Fruit fly (Drosophila melanogaster) whole organism, prepupa: Measurements from ENCODE around the gene CG10510.

Source experiments
- Blimp-1 ChIP-seq: fragments of 200-800 bp; sonication (Bioruptor generic); optimal IDR thresholded peaks from 3 replicates; lab custom pipeline; 2017; ENCODE audit warnings: missing biosample characterization, missing genetic modification characterization, mild to moderate bottlenecking, moderate library complexity, missing genetic modification reagents
- CG10631 ChIP-seq: fragments of 200-800 bp; sonication (Bioruptor generic); optimal IDR thresholded peaks from 2 replicates; lab custom pipeline; 2016; ENCODE audit warnings: missing biosample characterization, missing genetic modification characterization
- CG10669 ChIP-seq: fragments of 200-800 bp; sonication (Bioruptor generic); optimal IDR thresholded peaks from 3 replicates; lab custom pipeline; 2018; ENCODE audit warnings: missing biosample characterization, mild to moderate bottlenecking, missing genetic modification characterization, moderate library complexity
- CG11294 ChIP-seq: fragments of 200-800 bp; sonication (Bioruptor generic); IDR thresholded peaks from 2 replicates; pipeline ENCODE4 v1.3.6; 2022; ENCODE audit warnings: missing biosample characterization, missing genetic modification characterization
- CG11762 ChIP-seq: fragments of 200-800 bp; sonication (Bioruptor generic); optimal IDR thresholded peaks from 3 replicates; lab custom pipeline; 2016; ENCODE audit warnings: missing biosample characterization, missing genetic modification characterization; ENCODE audit not compliant: insufficient read depth
- CG15336 ChIP-seq: fragments of 200-800 bp; sonication (Bioruptor generic); IDR thresholded peaks from 2 replicates; pipeline ENCODE4 v1.3.6; 2022; ENCODE audit warnings: missing biosample characterization, missing genetic modification characterization
- CG1621 ChIP-seq: fragments of 200-800 bp; sonication (Bioruptor generic); optimal IDR thresholded peaks from 3 replicates; lab custom pipeline; 2018; ENCODE audit warnings: missing biosample characterization, mild to moderate bottlenecking, missing genetic modification characterization
- CG16779 ChIP-seq: fragments of 200-800 bp; sonication (Bioruptor generic); optimal IDR thresholded peaks from 3 replicates; lab custom pipeline; 2017; ENCODE audit warnings: missing biosample characterization, mild to moderate bottlenecking, missing genetic modification characterization
- CG3032 ChIP-seq: fragments of 200-800 bp; optimal IDR thresholded peaks from 2 replicates; lab custom pipeline; 2019; ENCODE audit warnings: missing biosample characterization, mild to moderate bottlenecking, missing genetic modification characterization, moderate library complexity
- CG31627 ChIP-seq: fragments of 200-800 bp; sonication (Bioruptor generic); optimal IDR thresholded peaks from 3 replicates; lab custom pipeline; 2016; ENCODE audit warnings: missing biosample characterization, missing genetic modification characterization
- CG32006 ChIP-seq: fragments of 200-800 bp; sonication (Bioruptor generic); optimal IDR thresholded peaks from 3 replicates; lab custom pipeline; 2017; ENCODE audit warnings: missing biosample characterization, mild to moderate bottlenecking, missing genetic modification characterization
- CG4318 ChIP-seq: fragments of 200-800 bp; sonication (Bioruptor generic); optimal IDR thresholded peaks from 3 replicates; lab custom pipeline; 2017; ENCODE audit warnings: missing biosample characterization, mild to moderate bottlenecking, missing genetic modification characterization
- CG6163 ChIP-seq: fragments of 200-800 bp; sonication (Bioruptor generic); IDR thresholded peaks from 3 replicates; pipeline ENCODE4 v1.3.6; 2022; ENCODE audit warnings: missing biosample characterization, missing genetic modification characterization
- CG6276 ChIP-seq: fragments of 200-800 bp; sonication (Bioruptor generic); optimal IDR thresholded peaks from 2 replicates; lab custom pipeline; 2017; ENCODE audit warnings: missing biosample characterization, mild to moderate bottlenecking, missing genetic modification characterization
- CG6792 ChIP-seq: fragments of 200-800 bp; sonication (Bioruptor generic); optimal IDR thresholded peaks from 3 replicates; lab custom pipeline; 2016; ENCODE audit warnings: missing biosample characterization, missing genetic modification characterization
- CG6854 ChIP-seq: fragments of 200-800 bp; sonication (Bioruptor generic); optimal IDR thresholded peaks from 2 replicates; lab custom pipeline; 2017; ENCODE audit warnings: missing biosample characterization, mild to moderate bottlenecking, missing genetic modification characterization
- CG7368 ChIP-seq: fragments of 200-800 bp; sonication (Bioruptor generic); optimal IDR thresholded peaks from 3 replicates; lab custom pipeline; 2016; ENCODE audit warnings: missing biosample characterization, missing genetic modification characterization
- CG8119 ChIP-seq: fragments of 200-800 bp; sonication (Bioruptor generic); IDR thresholded peaks from 3 replicates; pipeline ENCODE4 v1.3.6; 2022; ENCODE audit warnings: missing biosample characterization, missing genetic modification characterization
- CG8319 ChIP-seq: fragments of 200-800 bp; sonication (Bioruptor generic); optimal IDR thresholded peaks from 3 replicates; lab custom pipeline; 2016; ENCODE audit warnings: missing biosample characterization, missing genetic modification characterization
- CG8632 ChIP-seq: fragments of 200-800 bp; sonication (Bioruptor generic); optimal IDR thresholded peaks from 3 replicates; lab custom pipeline; 2016; ENCODE audit warnings: missing biosample characterization, missing genetic modification characterization
- Eip75B ChIP-seq: fragments of 200-800 bp; sonication (Bioruptor generic); optimal IDR thresholded peaks from 3 replicates; lab custom pipeline; 2016; ENCODE audit warnings: missing biosample characterization, missing genetic modification characterization
- Eip78C ChIP-seq: fragments of 200-800 bp; sonication (Bioruptor generic); peaks from one replicate; lab custom pipeline; 2016; ENCODE audit warnings: missing biosample characterization, missing genetic modification characterization
- Eip93F ChIP-seq: fragments of 200-800 bp; sonication (Bioruptor generic); optimal IDR thresholded peaks from 2 replicates; lab custom pipeline; 2016; ENCODE audit warnings: missing biosample characterization, mild to moderate bottlenecking, missing genetic modification characterization
- Ets21C ChIP-seq: fragments of 200-800 bp; sonication (Bioruptor generic); optimal IDR thresholded peaks from 3 replicates; lab custom pipeline; 2016; ENCODE audit warnings: missing biosample characterization, missing genetic modification characterization
- Ets96B ChIP-seq: fragments of 200-800 bp; optimal IDR thresholded peaks from 2 replicates; lab custom pipeline; 2019; ENCODE audit warnings: missing biosample characterization, mild to moderate bottlenecking, missing genetic modification characterization, moderate library complexity
- Gug ChIP-seq: fragments of 200-800 bp; sonication (Bioruptor generic); IDR thresholded peaks from 2 replicates; pipeline ENCODE4 v1.3.6; 2022; ENCODE audit warnings: missing biosample characterization, missing genetic modification characterization
- Hr38 ChIP-seq: sonication (Bioruptor generic); optimal IDR thresholded peaks from 2 replicates; lab custom pipeline; 2016; ENCODE audit warnings: missing biosample characterization, missing genetic modification characterization
- Hr39 ChIP-seq: fragments of 200-800 bp; sonication (Bioruptor generic); optimal IDR thresholded peaks from 2 replicates; lab custom pipeline; 2016; ENCODE audit warnings: missing biosample characterization, missing genetic modification characterization
- Hr4 ChIP-seq: fragments of 200-800 bp; sonication (Bioruptor generic); optimal IDR thresholded peaks from 3 replicates; lab custom pipeline; 2016; ENCODE audit warnings: missing biosample characterization, missing genetic modification characterization
- Lpt ChIP-seq: fragments of 200-800 bp; sonication (Bioruptor generic); optimal IDR thresholded peaks from 3 replicates; lab custom pipeline; 2016; ENCODE audit warnings: missing biosample characterization, missing genetic modification characterization
- Met ChIP-seq: fragments of 200-800 bp; sonication (Bioruptor generic); optimal IDR thresholded peaks from 3 replicates; lab custom pipeline; 2016; ENCODE audit warnings: missing biosample characterization, missing genetic modification characterization
- OdsH ChIP-seq: fragments of 200-800 bp; sonication (Bioruptor generic); optimal IDR thresholded peaks from 3 replicates; lab custom pipeline; 2016; ENCODE audit warnings: missing biosample characterization, missing genetic modification characterization
- Smox ChIP-seq: fragments of 200-800 bp; sonication (Bioruptor generic); optimal IDR thresholded peaks from 3 replicates; lab custom pipeline; 2016; ENCODE audit warnings: missing biosample characterization, missing genetic modification characterization
- Sox102F ChIP-seq: fragments of 200-800 bp; sonication (Bioruptor generic); optimal IDR thresholded peaks from 2 replicates; lab custom pipeline; 2016; ENCODE audit warnings: missing biosample characterization, mild to moderate bottlenecking, missing genetic modification characterization
- Sox14 ChIP-seq: fragments of 200-800 bp; sonication (Bioruptor generic); optimal IDR thresholded peaks from 3 replicates; lab custom pipeline; 2016; ENCODE audit warnings: missing biosample characterization, missing genetic modification characterization
- achi ChIP-seq: fragments of 200-800 bp; sonication (Bioruptor generic); optimal IDR thresholded peaks from 3 replicates; lab custom pipeline; 2016; ENCODE audit warnings: missing biosample characterization, missing genetic modification characterization
- acj6 ChIP-seq: fragments of 200-800 bp; sonication (Bioruptor generic); optimal IDR thresholded peaks from 3 replicates; lab custom pipeline; 2016; ENCODE audit warnings: missing biosample characterization, missing genetic modification characterization
- cyc ChIP-seq: fragments of 200-800 bp; sonication (Bioruptor generic); optimal IDR thresholded peaks from 3 replicates; lab custom pipeline; 2016; ENCODE audit warnings: missing biosample characterization, missing genetic modification characterization
- dac ChIP-seq: fragments of 200-800 bp; sonication (Bioruptor generic); optimal IDR thresholded peaks from 2 replicates; lab custom pipeline; 2017; ENCODE audit warnings: missing biosample characterization, mild to moderate bottlenecking, missing genetic modification characterization
- dsx ChIP-seq: fragments of 200-800 bp; optimal IDR thresholded peaks from 3 replicates; lab custom pipeline; 2019; ENCODE audit warnings: missing biosample characterization, mild to moderate bottlenecking, missing genetic modification characterization, moderate library complexity; ENCODE audit not compliant: poor library complexity, severe bottlenecking
- eg ChIP-seq: fragments of 200-800 bp; sonication (Bioruptor generic); IDR thresholded peaks from 3 replicates; pipeline ENCODE4 v1.3.6; 2022; ENCODE audit warnings: missing biosample characterization, missing genetic modification characterization
- fd59A ChIP-seq: fragments of 200-800 bp; sonication (Bioruptor generic); optimal IDR thresholded peaks from 2 replicates; lab custom pipeline; 2017; ENCODE audit warnings: missing biosample characterization, mild to moderate bottlenecking, missing genetic modification characterization, missing genetic modification reagents
- fd85E ChIP-seq: fragments of 200-800 bp; sonication (Bioruptor generic); optimal IDR thresholded peaks from 3 replicates; lab custom pipeline; 2016; ENCODE audit warnings: missing biosample characterization, missing genetic modification characterization
- lz ChIP-seq: fragments of 200-800 bp; sonication (Bioruptor generic); optimal IDR thresholded peaks from 3 replicates; lab custom pipeline; 2016; ENCODE audit warnings: missing biosample characterization, missing genetic modification characterization
- net ChIP-seq: fragments of 200-800 bp; sonication (Bioruptor generic); optimal IDR thresholded peaks from 3 replicates; lab custom pipeline; 2016; ENCODE audit warnings: missing biosample characterization, missing genetic modification characterization
- pdm3 ChIP-seq: fragments of 200-800 bp; sonication (Bioruptor generic); optimal IDR thresholded peaks from 3 replicates; lab custom pipeline; 2016; ENCODE audit warnings: missing biosample characterization, missing genetic modification characterization
- salr ChIP-seq, 2 experiments: fragments of 200-800 bp; sonication (Bioruptor generic); optimal IDR thresholded peaks; 3 replicates each; lab custom pipeline; 2016 to 2018; ENCODE audit warnings: missing biosample characterization in 2 of 2, missing genetic modification characterization in 2 of 2, mild to moderate bottlenecking in 1 of 2
- spab ChIP-seq: fragments of 200-800 bp; sonication (Bioruptor generic); optimal IDR thresholded peaks from 2 replicates; lab custom pipeline; 2017; ENCODE audit warnings: missing biosample characterization, mild to moderate bottlenecking, missing genetic modification characterization, missing genetic modification reagents
- ss ChIP-seq, 2 experiments: fragments of 200-800 bp; sonication (Bioruptor generic); optimal IDR thresholded peaks; 2 replicates in 1 of 2; 3 replicates in 1 of 2; lab custom pipeline; 2017 to 2018; ENCODE audit warnings: mild to moderate bottlenecking in 2 of 2, missing biosample characterization in 2 of 2, missing genetic modification characterization in 2 of 2, moderate library complexity in 1 of 2
- svp ChIP-seq: fragments of 200-800 bp; sonication (Bioruptor generic); peaks from one replicate; lab custom pipeline; 2016; ENCODE audit warnings: missing biosample characterization, missing genetic modification characterization
- topi ChIP-seq: fragments of 200-800 bp; sonication (Bioruptor generic); optimal IDR thresholded peaks from 3 replicates; lab custom pipeline; 2016; ENCODE audit warnings: missing biosample characterization, missing genetic modification characterization
- vri ChIP-seq: fragments of 200-800 bp; sonication (Bioruptor generic); optimal IDR thresholded peaks from 3 replicates; lab custom pipeline; 2016; ENCODE audit warnings: missing biosample characterization, mild to moderate bottlenecking, missing genetic modification characterization

Gene CG10510

DNA sequence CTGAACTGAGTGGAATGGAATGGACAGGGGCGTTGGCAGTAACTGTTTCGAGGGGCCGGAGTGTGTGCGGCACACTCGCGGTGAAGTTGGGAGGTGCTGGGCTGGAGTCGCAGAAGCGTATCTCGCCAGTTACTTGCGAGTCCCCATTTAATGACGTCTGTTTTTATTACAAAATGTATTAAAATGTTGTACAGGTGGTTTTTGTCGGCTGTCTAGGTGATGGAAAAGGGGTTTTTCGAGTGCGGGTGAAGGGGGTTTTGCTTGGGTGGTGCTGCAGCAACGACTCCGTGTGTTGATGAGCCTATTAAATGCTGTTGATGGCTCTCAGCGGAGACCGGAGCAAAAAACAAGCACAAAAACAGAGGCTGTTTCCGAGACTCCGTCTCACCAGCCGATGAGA is 41.5 kb upstream of the CG10510 start:
- TF ChIP-seq CG8319 = peak; percentile 38
- peak; percentile 50 for TF ChIP-seq Met
- TF ChIP-seq Ets21C (GFP tag; lab: Kevin White, UChicago) = peak; percentile 9
- peak; percentile 69 for TF ChIP-seq CG15336 (GFP tag; lab: Robert Waterston, UW)
- TF ChIP-seq Eip75B (GFP tag; lab: Kevin White, UChicago) = peak; percentile 72
- TF ChIP-seq CG3032 = peak; percentile 74
- peak; percentile 56 for TF ChIP-seq CG11762
- no peak for TF ChIP-seq CG6854 (GFP tag; lab: Kevin White, UChicago)
- TF ChIP-seq net (GFP tag; lab: Kevin White, UChicago) = peak; percentile 71
- TF ChIP-seq svp (GFP tag; lab: Kevin White, UChicago) = peak; percentile 61
- TF ChIP-seq CG4318 (GFP tag; lab: Kevin White, UChicago) = peak; percentile 1
- TF ChIP-seq CG11294 (GFP tag; lab: Robert Waterston, UW) = peak; percentile 20; the same call in 1 of the 2 replicates
- peak; percentile 32 for TF ChIP-seq Smox (GFP tag; lab: Kevin White, UChicago)
- TF ChIP-seq CG6792 (GFP tag; lab: Kevin White, UChicago) = peak; percentile 49
- peak; percentile 64 for TF ChIP-seq spab
- TF ChIP-seq CG32006 (GFP tag; lab: Kevin White, UChicago) = peak; percentile 58
- peak; percentile 70 for TF ChIP-seq CG10669
- peak; percentile 44 for TF ChIP-seq lz (GFP tag; lab: Kevin White, UChicago)
- TF ChIP-seq Hr39 = peak; percentile 45
- peak; percentile 61 for TF ChIP-seq acj6 (GFP tag; lab: Kevin White, UChicago)
- TF ChIP-seq dac = peak; percentile 35
- no peak for TF ChIP-seq Eip93F (GFP tag; lab: Kevin White, UChicago)
- peak; percentile 51 for TF ChIP-seq cyc (GFP tag; lab: Kevin White, UChicago)
- 0 out of 3 replicates have a peak, but pooled peaks have one; percentile 50 for TF ChIP-seq eg (GFP tag; lab: Robert Waterston, UW)
- peak; percentile 95 for TF ChIP-seq dsx (GFP tag; lab: Kevin White, UChicago)
- TF ChIP-seq salr (GFP tag; optimal IDR thresholded peaks at IDR 0.05; lab: Kevin White, UChicago) = peak in 1 of 2 experiments; percentile 49
- TF ChIP-seq Hr38 (GFP tag; lab: Kevin White, UChicago) = no peak
- peak; percentile 29 for TF ChIP-seq Sox102F (GFP tag; lab: Kevin White, UChicago)
- TF ChIP-seq CG8632 (GFP tag; lab: Kevin White, UChicago) = peak; percentile 61
- peak; percentile 36 for TF ChIP-seq CG6276 (GFP tag; lab: Kevin White, UChicago)
- TF ChIP-seq CG31627 (GFP tag; lab: Kevin White, UChicago) = peak; percentile 40
- peak; percentile 83 for TF ChIP-seq CG1621 (tag; lab: Kevin White, UChicago)
- no peak for TF ChIP-seq Blimp-1 (GFP tag; lab: Kevin White, UChicago)
- no peak for TF ChIP-seq fd85E (GFP tag; lab: Kevin White, UChicago)
- TF ChIP-seq CG6163 (GFP tag; lab: Robert Waterston, UW) = peak; percentile 82
- TF ChIP-seq Eip78C (GFP tag; lab: Kevin White, UChicago) = peak; percentile 96
- peak; percentile 65 for TF ChIP-seq fd59A
- peak; percentile 60 to 85 for TF ChIP-seq ss (GFP tag; optimal IDR thresholded peaks at IDR 0.05; lab: Kevin White, UChicago)
- TF ChIP-seq vri (GFP tag; lab: Kevin White, UChicago) = peak; percentile 48
- TF ChIP-seq Gug (GFP tag; lab: Robert Waterston, UW) = peak; percentile 54
- peak; percentile 51 for TF ChIP-seq Lpt (GFP tag; lab: Kevin White, UChicago)
- peak; percentile 60 for TF ChIP-seq topi
- TF ChIP-seq Hr4 (GFP tag; lab: Kevin White, UChicago) = peak; percentile 34
- peak; percentile 59 for TF ChIP-seq CG7368 (GFP tag; lab: Kevin White, UChicago)
- peak; percentile 69 for TF ChIP-seq pdm3 (GFP tag; lab: Kevin White, UChicago)
- peak; percentile 62 for TF ChIP-seq OdsH
- peak; percentile 49 for TF ChIP-seq achi (GFP tag; lab: Kevin White, UChicago)
- TF ChIP-seq Ets96B (tag; lab: Kevin White, UChicago) = peak; percentile 71
- TF ChIP-seq CG8119 (GFP tag; lab: Robert Waterston, UW) = peak; percentile 61; the same call in 2 of the 3 replicates
- peak; percentile 56 for TF ChIP-seq Sox14
- no peak for TF ChIP-seq CG16779 (tag; lab: Kevin White, UChicago)
- TF ChIP-seq CG10631 (GFP tag; lab: Kevin White, UChicago) = peak; percentile 59
